Worm (Caenorhabditis elegans) whole organism, L3 larva: ENCODE measurements around the gene gei-3.

Source experiments
- fkh-10 ChIP-seq: sonication (generic microtip); optimal IDR thresholded peaks from 2 replicates; lab custom pipeline; 2017; ENCODE audit warnings: missing biosample characterization, missing genetic modification reagents, missing genetic modification characterization
- unc-39 ChIP-seq: sonication (generic microtip); optimal IDR thresholded peaks from 4 replicates; lab custom pipeline; 2017; ENCODE audit warnings: missing biosample characterization, missing genetic modification characterization

- TF ChIP-seq unc-39, result no peak
- no peak for TF ChIP-seq fkh-10 (GFP tag; lab: Kevin White, UChicago)
Measured at ce11 chrX:12843011-12843410, 29.6 kb upstream of the gei-3 start, which contains the start of gene C52G5.2.
